Worm (Caenorhabditis elegans) whole organism, midembryonic: ENCODE measurements around the gene nlp-47.
"Not testable (repeated sequence)": the region's sequence is repeated elsewhere in the genome, so short reads cannot be mapped to it uniquely, and the experiment has no call there.

ENCODE experiments used
- T22C8.4 ChIP-seq: fragments of 200-800 bp; sonication (Bioruptor generic); IDR thresholded peaks from 2 replicates; pipeline ENCODE4 v1.3.6; 2022; ENCODE audit warnings: missing genetic modification characterization, missing compliant biosample characterization
- cog-1 ChIP-seq: sonication (generic microtip); optimal IDR thresholded peaks from 2 replicates; lab custom pipeline; 2016; ENCODE audit warnings: missing genetic modification characterization, missing compliant biosample characterization
- flt-1 ChIP-seq: fragments of 200-800 bp; sonication (Bioruptor generic); IDR thresholded peaks from 2 replicates; pipeline ENCODE4 v1.3.6; 2022; ENCODE audit warnings: missing genetic modification characterization, missing compliant biosample characterization
- klf-2 ChIP-seq: fragments of 200-800 bp; sonication (Bioruptor generic); conservative IDR thresholded peaks from 2 replicates; pipeline ENCODE4 v1.3.6; 2022; ENCODE audit warnings: missing genetic modification reagents, missing genetic modification characterization, missing compliant biosample characterization
- med-1 ChIP-seq: sonication (generic microtip); optimal IDR thresholded peaks from 2 replicates; lab custom pipeline; 2017; ENCODE audit warnings: missing genetic modification characterization, mild to moderate bottlenecking, missing compliant biosample characterization, antibody characterized with exemption, missing genetic modification reagents; ENCODE audit not compliant: insufficient read depth
- ref-1 ChIP-seq: fragments of 200-800 bp; sonication (Bioruptor generic); conservative IDR thresholded peaks from 2 replicates; pipeline ENCODE4 v1.3.6; 2022; ENCODE audit warnings: missing genetic modification reagents, missing genetic modification characterization, missing compliant biosample characterization
- tab-1 ChIP-seq: fragments of 200-800 bp; sonication (Bioruptor generic); IDR thresholded peaks from 2 replicates; pipeline ENCODE4 v1.3.6; 2022; ENCODE audit warnings: missing genetic modification characterization, missing compliant biosample characterization
- ztf-23 ChIP-seq: fragments of 200-800 bp; sonication (Bioruptor generic); IDR thresholded peaks from 2 replicates; pipeline ENCODE4 v1.3.6; 2022; ENCODE audit warnings: missing genetic modification reagents, missing genetic modification characterization, missing compliant biosample characterization
- ztf-29 ChIP-seq: fragments of 200-800 bp; sonication (Bioruptor generic); IDR thresholded peaks from 2 replicates; pipeline ENCODE4 v1.3.6; 2022; ENCODE audit warnings: missing genetic modification reagents, missing genetic modification characterization, missing compliant biosample characterization

Gene nlp-47

DNA sequence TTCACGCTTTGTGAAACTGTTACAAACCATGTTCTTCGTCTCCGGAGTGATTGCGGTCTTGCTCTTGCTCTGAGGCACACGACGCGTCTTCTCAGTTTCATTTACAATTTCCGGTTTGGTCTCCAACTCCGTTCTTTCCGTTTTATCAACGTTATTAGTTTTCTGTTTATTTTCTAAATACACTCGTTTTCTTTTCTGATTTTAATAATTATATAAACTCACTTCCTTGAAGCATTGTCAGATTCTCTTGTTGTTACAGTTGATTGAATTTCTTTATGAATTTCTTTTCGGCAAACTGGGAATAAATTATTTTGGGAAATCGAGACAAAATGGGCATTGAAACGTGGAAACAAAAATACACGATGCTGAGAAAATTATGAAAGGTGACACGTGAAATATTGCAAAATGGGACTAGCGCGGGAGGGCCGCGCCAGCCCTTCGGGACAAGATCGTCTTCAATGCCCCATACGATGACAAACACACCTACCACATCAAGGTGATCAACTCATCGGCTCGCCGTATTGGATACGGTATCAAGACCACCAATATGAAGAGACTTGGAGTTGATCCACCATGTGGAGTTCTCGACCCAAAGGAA, 17.5 kb downstream of the nlp-47 start, which contains the start of the genes ZK354.9 and msp-58:
ZK354.9 (minus strand) TSS at position 101 of the 598 bp plus-strand sequence.
msp-58 (plus strand) TSS at position 548 of the 598 bp plus-strand sequence.
- TF ChIP-seq ztf-23 (GFP tag; lab: Robert Waterston, UW); tab-1; cog-1 (tag; lab: Kevin White, UChicago): not testable (repeated sequence)

DNA sequence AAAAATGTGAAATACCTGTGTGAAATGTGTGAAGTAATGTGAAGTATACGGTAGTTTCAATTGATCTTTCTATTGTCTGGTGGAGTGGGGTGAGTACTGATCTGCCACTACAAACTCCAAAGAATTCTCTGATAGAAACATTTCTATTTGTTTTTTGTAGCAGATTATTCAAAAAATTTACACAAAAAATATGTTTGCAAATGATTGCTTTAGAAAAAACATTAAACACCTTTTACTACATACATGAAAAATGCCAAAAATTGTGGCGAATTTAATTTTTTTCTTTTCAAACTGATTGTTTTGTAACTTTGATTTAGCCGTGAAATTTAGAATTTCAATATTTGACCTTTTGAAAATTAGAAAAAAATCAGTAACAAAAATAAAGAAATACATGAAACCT, 19.1 kb downstream of the nlp-47 start, which contains the start of gene ZK354.3:
ZK354.3 (plus strand) TSS at position 301 of the 400 bp plus-strand sequence.
- no peak for TF ChIP-seq ref-1 (GFP tag; lab: Robert Waterston, UW)
- TF ChIP-seq T22C8.4 (GFP tag; lab: Robert Waterston, UW): no peak
- TF ChIP-seq med-1 (GFP tag; lab: Kevin White, UChicago): no peak
- no peak for TF ChIP-seq cog-1 (tag; lab: Kevin White, UChicago)
- no peak for TF ChIP-seq ztf-23 (GFP tag; lab: Robert Waterston, UW)
- no peak for TF ChIP-seq ztf-29 (GFP tag; lab: Robert Waterston, UW)
- no peak for TF ChIP-seq klf-2 (GFP tag; lab: Robert Waterston, UW)
- TF ChIP-seq tab-1: no peak
- no peak for TF ChIP-seq flt-1 (GFP tag; lab: Robert Waterston, UW)

ce11 chrIV:5313011-5313410, 22.4 kb downstream of the nlp-47 start, which contains the start of the genes msp-59 and ZK354.2:
Gene msp-59, minus strand, starts transcription at chrIV:5313111.
Gene ZK354.2, plus strand, starts transcription at chrIV:5313405.
- not testable (repeated sequence) for TF ChIP-seq ztf-29 (GFP tag; lab: Robert Waterston, UW); tab-1; flt-1 (GFP tag; lab: Robert Waterston, UW)

- TF ChIP-seq klf-2, ztf-29, ref-1 (GFP tag; lab: Robert Waterston, UW): not testable (repeated sequence)
Measured at ce11 chrIV:5316223-5316622, 25.6 kb downstream of the nlp-47 start, which contains the start of gene msp-65. Gene msp-65, plus strand, starts transcription at chrIV:5316523.

ce11 chrIV:5317106-5317505, 26.5 kb downstream of the nlp-47 start:
- no peak for TF ChIP-seq ztf-23 (GFP tag; lab: Robert Waterston, UW)
- TF ChIP-seq tab-1: no peak
- no peak for TF ChIP-seq cog-1 (tag; lab: Kevin White, UChicago)
- no peak for TF ChIP-seq med-1 (GFP tag; lab: Kevin White, UChicago)
- no peak for TF ChIP-seq klf-2 (GFP tag; lab: Robert Waterston, UW)
- no peak for TF ChIP-seq flt-1 (GFP tag; lab: Robert Waterston, UW)
- no peak for TF ChIP-seq ref-1 (GFP tag; lab: Robert Waterston, UW)
- TF ChIP-seq ztf-29 (GFP tag; lab: Robert Waterston, UW): no peak
- TF ChIP-seq T22C8.4 (GFP tag; lab: Robert Waterston, UW): no peak

- TF ChIP-seq ztf-23 (GFP tag; lab: Robert Waterston, UW): no peak
- no peak for TF ChIP-seq med-1 (GFP tag; lab: Kevin White, UChicago)
- TF ChIP-seq ref-1 (GFP tag; lab: Robert Waterston, UW): no peak
Measured at ce11 chrIV:5318835-5319303, 28.2 kb downstream of the nlp-47 start, which contains the start of gene slc-46A. Gene slc-46A, plus strand, starts transcription at chrIV:5319253.

ce11 chrIV:5326144-5326543, 35.5 kb downstream of the nlp-47 start, which contains the start of gene Y4C6B.4:
Gene Y4C6B.4, plus strand, starts transcription at chrIV:5326444.
- TF ChIP-seq ztf-23 (GFP tag; lab: Robert Waterston, UW) (no peak), ztf-29 (GFP tag; lab: Robert Waterston, UW) (no peak), klf-2 (GFP tag; lab: Robert Waterston, UW) (no peak), tab-1 (no peak), cog-1 (tag; lab: Kevin White, UChicago) (no peak), med-1 (GFP tag; lab: Kevin White, UChicago) (no peak), flt-1 (GFP tag; lab: Robert Waterston, UW) (no peak), T22C8.4 (GFP tag; lab: Robert Waterston, UW) (no peak), ref-1 (GFP tag; lab: Robert Waterston, UW) (no peak)

- TF ChIP-seq med-1 (GFP tag; lab: Kevin White, UChicago) (no peak), ref-1 (GFP tag; lab: Robert Waterston, UW) (no peak), cog-1 (tag; lab: Kevin White, UChicago) (no peak), ztf-23 (GFP tag; lab: Robert Waterston, UW) (no peak), T22C8.4 (GFP tag; lab: Robert Waterston, UW) (no peak), ztf-29 (GFP tag; lab: Robert Waterston, UW) (no peak), tab-1 (no peak)
Measured at ce11 chrIV:5332178-5332577, 41.5 kb downstream of the nlp-47 start, which contains the start of gene Y4C6B.3. Gene Y4C6B.3, plus strand, starts transcription at chrIV:5332478.

DNA sequence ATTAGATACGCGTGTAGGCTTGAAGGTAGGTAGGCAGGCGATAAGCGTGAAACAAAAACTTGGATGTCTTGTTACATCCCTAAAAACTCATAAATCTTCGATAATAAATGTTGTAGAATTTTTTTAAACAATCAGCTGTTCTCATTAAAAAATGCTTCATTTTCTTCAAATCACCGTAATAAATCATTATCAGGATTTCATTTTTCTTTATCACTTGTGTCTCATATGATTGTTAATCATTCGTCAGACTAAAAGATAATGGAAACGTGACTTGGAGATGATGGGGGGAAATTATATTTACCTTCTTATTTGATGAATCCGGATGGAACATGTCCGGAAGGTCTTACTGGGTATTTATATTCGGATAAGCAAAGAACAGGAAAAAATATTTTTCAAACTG, 42.8 kb downstream of the nlp-47 start:
- no peak for TF ChIP-seq flt-1 (GFP tag; lab: Robert Waterston, UW)
- no peak for TF ChIP-seq klf-2 (GFP tag; lab: Robert Waterston, UW)
- TF ChIP-seq tab-1: no peak
- no peak for TF ChIP-seq ztf-29 (GFP tag; lab: Robert Waterston, UW)
- no peak for TF ChIP-seq cog-1 (tag; lab: Kevin White, UChicago)
- TF ChIP-seq med-1 (GFP tag; lab: Kevin White, UChicago): no peak
- no peak for TF ChIP-seq T22C8.4 (GFP tag; lab: Robert Waterston, UW)
- TF ChIP-seq ref-1 (GFP tag; lab: Robert Waterston, UW): no peak
- no peak for TF ChIP-seq ztf-23 (GFP tag; lab: Robert Waterston, UW)
